Worm (Caenorhabditis elegans): Measurements from ENCODE around the gene M7.8.

Gene M7.8

DNA sequence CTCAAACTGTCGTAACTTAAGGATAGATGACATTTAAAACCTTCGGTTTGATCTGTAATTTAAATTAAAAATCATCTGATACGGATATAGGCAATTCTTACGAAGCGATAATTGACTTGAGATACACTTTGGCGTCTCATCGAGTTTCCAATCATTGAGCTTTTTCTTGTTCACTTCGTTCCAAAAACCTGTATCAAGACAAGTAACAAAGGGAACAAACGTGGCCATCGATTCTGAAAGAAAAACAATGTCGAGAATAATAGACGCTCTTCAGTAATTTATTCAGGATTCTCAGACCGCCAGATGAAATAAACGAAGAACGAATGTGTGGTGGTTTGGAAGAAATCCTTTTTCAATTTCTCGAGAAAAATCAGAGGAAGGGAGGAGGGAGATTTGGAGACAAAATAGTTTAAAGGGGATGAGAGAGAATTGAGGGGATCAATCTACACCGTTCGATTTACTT lies 14.0 kb downstream of the M7.8 start, which contains the start of gene atg-7:
TSS of gene atg-7 (minus strand) at position 233 of the 463 bp plus-strand sequence.
- TF ChIP-seq med-1 (GFP tag; optimal IDR thresholded peaks at IDR 0.05; ENCODE audit: insufficient read depth) (no peak), klf-2 (GFP tag; conservative IDR thresholded peaks at IDR 0.05) (no peak), tab-1 (GFP tag; IDR thresholded peaks at IDR 0.05) (no peak), ref-1 (GFP tag; conservative IDR thresholded peaks at IDR 0.05) (no peak), T22C8.4 (GFP tag; IDR thresholded peaks at IDR 0.05) (no peak), cog-1 (tag; optimal IDR thresholded peaks at IDR 0.05) (no peak), ztf-29 (GFP tag; IDR thresholded peaks at IDR 0.05) (no peak), ztf-23 (GFP tag; IDR thresholded peaks at IDR 0.05) (no peak), flt-1 (GFP tag; IDR thresholded peaks at IDR 0.05) (no peak)

DNA sequence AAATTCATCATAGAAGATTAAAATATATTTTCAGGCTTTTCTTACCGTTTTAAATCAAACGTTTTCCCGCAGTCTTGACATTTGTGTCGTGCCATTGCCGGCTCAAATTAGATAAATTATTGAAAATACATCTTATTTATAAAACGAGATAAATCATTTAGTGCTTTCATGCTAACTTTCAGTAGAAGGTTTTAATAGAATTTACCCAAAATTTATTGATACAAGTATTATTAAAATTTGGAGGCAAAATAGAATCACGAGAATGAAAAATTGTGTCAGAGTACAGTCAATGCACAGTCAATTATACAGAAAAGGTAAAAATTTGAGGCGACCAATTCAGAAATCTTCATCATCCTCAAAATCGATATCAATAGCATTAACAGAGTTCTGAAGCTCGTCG lies 16.4 kb downstream of the M7.8 start, which contains the start of gene Y5F2A.4:
TSS of gene Y5F2A.4 (minus strand) at position 101 of the 400 bp plus-strand sequence.
- TF ChIP-seq cog-1 (tag; optimal IDR thresholded peaks at IDR 0.05) (no peak), ztf-29 (GFP tag; IDR thresholded peaks at IDR 0.05) (no peak), tab-1 (GFP tag; IDR thresholded peaks at IDR 0.05) (no peak), ref-1 (GFP tag; conservative IDR thresholded peaks at IDR 0.05) (no peak), med-1 (GFP tag; optimal IDR thresholded peaks at IDR 0.05; ENCODE audit: insufficient read depth) (no peak), ztf-23 (GFP tag; IDR thresholded peaks at IDR 0.05) (no peak)

DNA sequence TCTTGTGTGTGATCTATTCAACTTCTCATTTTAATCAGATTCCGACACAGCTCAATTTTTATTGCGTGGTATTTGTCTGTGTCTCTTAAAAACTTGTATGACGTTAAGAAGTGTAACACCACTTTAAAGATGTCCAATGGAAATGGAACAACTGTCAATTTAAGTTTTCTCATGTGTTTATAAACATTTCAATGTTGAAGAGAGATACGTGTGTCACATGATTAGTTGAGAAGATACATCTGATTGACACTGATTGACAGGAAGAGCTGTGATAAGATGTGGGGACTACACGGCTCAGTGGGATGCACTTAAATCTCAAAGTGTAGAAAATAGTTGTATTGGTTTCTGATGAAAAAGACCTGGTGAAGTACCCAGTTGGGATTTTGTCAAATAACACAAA lies 26.6 kb downstream of the M7.8 start:
- TF ChIP-seq flt-1 (GFP tag; IDR thresholded peaks at IDR 0.05) (no peak), cog-1 (tag; optimal IDR thresholded peaks at IDR 0.05) (no peak), ztf-29 (GFP tag; IDR thresholded peaks at IDR 0.05) (no peak), ztf-23 (GFP tag; IDR thresholded peaks at IDR 0.05) (no peak), klf-2 (GFP tag; conservative IDR thresholded peaks at IDR 0.05) (no peak), med-1 (GFP tag; optimal IDR thresholded peaks at IDR 0.05; ENCODE audit: insufficient read depth) (no peak), ref-1 (GFP tag; conservative IDR thresholded peaks at IDR 0.05) (no peak)

DNA sequence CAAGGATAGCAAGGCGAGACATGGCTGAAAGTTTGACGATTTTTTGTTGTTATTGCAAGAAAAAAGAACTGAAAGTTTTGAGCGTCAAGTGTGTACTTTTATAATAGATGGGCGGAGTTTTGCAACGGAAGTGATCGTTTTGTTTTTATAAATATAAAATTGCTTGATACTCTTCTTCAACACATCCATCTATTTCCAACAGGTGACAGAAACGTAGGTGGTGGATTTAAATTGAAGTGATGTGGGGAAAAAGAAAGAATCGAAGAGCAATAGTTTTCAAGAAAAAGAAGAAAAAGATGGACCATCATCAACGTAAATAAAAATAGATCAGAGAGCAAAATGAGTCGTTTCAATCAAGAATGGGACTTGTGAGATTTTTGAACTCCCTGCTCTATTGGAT lies 27.9 kb downstream of the M7.8 start, which contains the start of gene ttr-17:
TSS of gene ttr-17 (minus strand) at position 24 of the 400 bp plus-strand sequence.
- TF ChIP-seq ztf-29 (GFP tag; IDR thresholded peaks at IDR 0.05) (no peak), T22C8.4 (GFP tag; IDR thresholded peaks at IDR 0.05) (no peak), tab-1 (GFP tag; IDR thresholded peaks at IDR 0.05) (no peak), med-1 (GFP tag; optimal IDR thresholded peaks at IDR 0.05; ENCODE audit: insufficient read depth) (no peak), ref-1 (GFP tag; conservative IDR thresholded peaks at IDR 0.05) (no peak), cog-1 (tag; optimal IDR thresholded peaks at IDR 0.05) (no peak), flt-1 (GFP tag; IDR thresholded peaks at IDR 0.05) (no peak), klf-2 (GFP tag; conservative IDR thresholded peaks at IDR 0.05) (no peak), ztf-23 (GFP tag; IDR thresholded peaks at IDR 0.05) (no peak)

DNA sequence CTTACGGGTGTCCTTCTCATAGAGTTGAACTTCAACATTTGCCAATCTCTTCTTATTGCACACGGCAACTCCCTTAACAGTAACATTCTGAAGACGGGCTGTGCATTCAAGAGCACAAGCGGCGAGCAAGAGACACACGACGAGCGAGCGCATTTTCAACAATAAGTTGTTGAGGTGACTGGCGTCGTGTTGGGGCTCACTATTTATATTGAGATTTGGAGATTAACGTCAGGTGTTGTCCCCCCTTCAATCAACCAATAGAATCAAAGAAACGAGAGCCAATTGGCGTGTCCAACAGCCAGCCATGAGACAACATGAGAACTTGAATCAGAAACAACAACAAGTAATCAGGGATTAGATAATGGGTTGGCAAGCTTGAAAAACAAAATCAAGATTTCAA lies 30.9 kb downstream of the M7.8 start, which contains the start of gene ttr-16:
TSS of gene ttr-16 (minus strand) at position 176 of the 400 bp plus-strand sequence.
- TF ChIP-seq flt-1 (GFP tag; IDR thresholded peaks at IDR 0.05) (0 out of 2 replicates have a peak, but pooled peaks have one; percentile 5), ztf-23 (GFP tag; IDR thresholded peaks at IDR 0.05) (no peak)

DNA sequence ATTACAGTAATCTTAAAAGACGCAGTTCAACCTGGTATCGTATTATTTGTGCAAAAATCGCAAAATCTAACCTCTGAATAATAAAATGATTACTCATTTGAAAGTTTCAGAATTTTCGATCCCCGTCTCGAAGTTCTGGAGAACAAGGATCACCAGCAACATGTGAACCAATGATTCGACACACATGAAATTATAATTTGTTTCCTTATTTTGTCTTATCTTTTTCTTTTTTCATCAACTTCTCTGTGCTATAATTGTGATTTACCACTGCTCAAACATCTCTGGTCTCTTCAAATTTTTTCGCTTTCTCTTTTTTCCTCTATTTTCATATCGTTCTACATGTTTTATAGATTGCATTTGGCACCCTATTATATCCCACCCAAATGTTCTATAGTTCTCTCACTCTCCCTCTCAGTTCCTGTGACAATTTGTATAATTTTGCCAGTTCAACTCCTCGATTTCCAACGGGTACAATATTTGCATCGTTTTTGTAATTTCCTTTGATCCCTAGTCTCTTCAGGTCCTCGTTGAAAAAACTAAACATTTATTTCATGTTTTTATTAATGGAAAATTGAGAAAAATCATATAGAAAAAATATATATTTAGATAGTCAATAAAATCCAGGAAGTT lies 31.8 kb downstream of the M7.8 start:
- TF ChIP-seq cog-1 (tag; optimal IDR thresholded peaks at IDR 0.05) (no peak), klf-2 (GFP tag; conservative IDR thresholded peaks at IDR 0.05) (no peak), T22C8.4 (GFP tag; IDR thresholded peaks at IDR 0.05) (no peak), ztf-29 (GFP tag; IDR thresholded peaks at IDR 0.05) (no peak)

DNA sequence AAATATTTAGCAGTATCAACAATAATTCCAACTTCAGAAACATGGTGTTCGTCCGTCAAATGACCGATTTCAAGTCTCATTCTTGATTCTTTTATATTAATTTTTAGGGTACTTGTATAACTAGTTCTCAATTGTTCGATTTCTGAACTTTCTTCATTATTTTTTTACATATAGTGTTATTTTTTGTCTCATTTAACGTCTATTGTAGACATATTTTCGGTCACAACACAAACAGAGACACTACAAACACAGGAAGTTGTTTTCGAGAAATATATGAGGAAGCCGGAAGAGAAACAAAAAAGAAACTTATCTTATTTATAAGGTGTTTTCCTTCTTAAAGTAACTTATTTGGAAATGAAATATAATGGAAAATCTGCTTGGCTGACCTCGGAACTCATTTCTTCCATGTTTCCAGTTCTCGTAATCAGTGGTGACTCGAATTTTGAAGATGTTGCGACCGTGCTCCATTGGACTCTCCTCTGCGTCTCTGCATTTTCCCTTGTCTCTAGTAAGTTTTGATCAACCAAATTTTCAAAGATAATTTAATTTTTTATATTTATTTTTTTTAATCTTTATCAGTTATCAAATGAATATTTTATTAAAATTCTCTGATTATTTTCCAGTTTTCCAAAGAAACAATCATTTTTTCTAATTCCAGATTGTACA lies 41.1 kb downstream of the M7.8 start, which contains the start of the genes F36H1.12 and lin-3:
TSS of gene F36H1.12 (minus strand) at position 51 of the 666 bp plus-strand sequence.
TSS of gene lin-3 (plus strand) at position 657 of the 666 bp plus-strand sequence.
- TF ChIP-seq T22C8.4 (GFP tag; IDR thresholded peaks at IDR 0.05), result no peak
- no peak for TF ChIP-seq tab-1 (GFP tag; IDR thresholded peaks at IDR 0.05)
- no peak for TF ChIP-seq ref-1 (GFP tag; conservative IDR thresholded peaks at IDR 0.05)
- TF ChIP-seq klf-2 (GFP tag; conservative IDR thresholded peaks at IDR 0.05), result no peak
- TF ChIP-seq ztf-23 (GFP tag; IDR thresholded peaks at IDR 0.05), result no peak

DNA sequence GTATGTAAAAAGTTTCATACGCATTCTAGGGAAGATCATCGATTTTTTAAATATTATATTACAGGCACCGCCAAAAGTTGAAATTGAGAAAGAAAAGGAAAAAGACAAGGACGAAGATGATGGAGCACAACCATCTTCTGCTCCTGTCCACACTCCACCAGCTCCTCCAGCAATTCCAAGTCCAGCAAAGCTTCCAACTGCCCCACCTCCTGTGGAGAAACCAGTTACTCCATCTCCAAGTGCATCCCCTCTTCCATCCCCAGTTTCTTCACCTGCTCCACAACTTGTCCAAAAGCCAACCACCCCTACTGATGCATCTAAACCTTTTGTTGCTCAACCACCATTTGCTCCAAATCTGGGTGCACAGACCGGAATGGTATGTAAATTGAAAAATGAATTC lies 42.9 kb downstream of the M7.8 start:
- TF ChIP-seq flt-1 (GFP tag; IDR thresholded peaks at IDR 0.05) (no peak), cog-1 (tag; optimal IDR thresholded peaks at IDR 0.05) (no peak), med-1 (GFP tag; optimal IDR thresholded peaks at IDR 0.05; ENCODE audit: insufficient read depth) (no peak), ztf-23 (GFP tag; IDR thresholded peaks at IDR 0.05) (no peak), klf-2 (GFP tag; conservative IDR thresholded peaks at IDR 0.05) (no peak), ztf-29 (GFP tag; IDR thresholded peaks at IDR 0.05) (no peak), tab-1 (GFP tag; IDR thresholded peaks at IDR 0.05) (no peak), ref-1 (GFP tag; conservative IDR thresholded peaks at IDR 0.05) (no peak), T22C8.4 (GFP tag; IDR thresholded peaks at IDR 0.05) (no peak)

DNA sequence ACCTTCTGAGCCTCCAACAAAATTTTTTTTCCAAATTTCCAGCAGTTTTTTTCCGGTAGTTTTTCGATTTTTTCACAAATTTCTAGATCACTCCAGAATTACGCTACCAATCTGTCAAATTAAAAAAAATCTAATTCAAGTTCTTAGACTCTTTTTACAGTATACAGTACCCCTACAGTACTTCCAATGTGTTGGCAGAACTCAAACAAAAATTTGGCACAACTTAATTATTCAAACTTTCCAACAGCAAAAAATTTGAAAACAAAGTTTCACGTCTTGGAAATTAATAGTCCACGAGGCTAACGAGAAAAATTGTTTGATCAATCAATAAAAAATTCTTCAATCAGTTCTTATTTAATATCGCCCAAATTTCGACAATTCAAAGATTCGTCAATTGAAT lies 45.1 kb downstream of the M7.8 start, which contains the start of gene F36H1.3:
TSS of gene F36H1.3 (plus strand) at position 323 of the 400 bp plus-strand sequence.
- TF ChIP-seq med-1 (GFP tag; optimal IDR thresholded peaks at IDR 0.05; ENCODE audit: insufficient read depth) (no peak), klf-2 (GFP tag; conservative IDR thresholded peaks at IDR 0.05) (no peak), cog-1 (tag; optimal IDR thresholded peaks at IDR 0.05) (no peak), ref-1 (GFP tag; conservative IDR thresholded peaks at IDR 0.05) (no peak), tab-1 (GFP tag; IDR thresholded peaks at IDR 0.05) (no peak), T22C8.4 (GFP tag; IDR thresholded peaks at IDR 0.05) (no peak)

DNA sequence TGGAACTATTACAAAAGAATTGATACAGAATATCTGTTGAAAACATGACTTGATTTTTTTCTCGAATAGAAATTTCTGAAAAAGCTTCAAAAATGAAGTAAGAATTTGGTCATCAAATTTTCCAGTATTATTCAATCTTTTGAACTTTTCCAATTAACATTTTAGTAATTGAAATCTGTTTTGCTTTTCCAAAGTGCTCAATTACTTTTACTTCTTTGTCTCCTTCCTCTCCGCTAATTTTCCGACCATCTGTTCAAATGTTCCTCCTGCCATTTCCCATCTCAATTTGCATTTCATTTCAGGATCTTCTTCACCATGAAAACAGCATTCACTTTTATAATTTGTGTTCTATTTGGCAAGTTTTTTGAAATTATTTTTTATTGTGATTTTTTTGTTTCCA lies 46.0 kb downstream of the M7.8 start, which contains the start of gene F36H1.11:
TSS of gene F36H1.11 (plus strand) at position 301 of the 400 bp plus-strand sequence.
- TF ChIP-seq klf-2 (GFP tag; conservative IDR thresholded peaks at IDR 0.05) (no peak), ztf-29 (GFP tag; IDR thresholded peaks at IDR 0.05) (no peak), cog-1 (tag; optimal IDR thresholded peaks at IDR 0.05) (no peak), tab-1 (GFP tag; IDR thresholded peaks at IDR 0.05) (no peak), ztf-23 (GFP tag; IDR thresholded peaks at IDR 0.05) (no peak), T22C8.4 (GFP tag; IDR thresholded peaks at IDR 0.05) (no peak), ref-1 (GFP tag; conservative IDR thresholded peaks at IDR 0.05) (no peak), med-1 (GFP tag; optimal IDR thresholded peaks at IDR 0.05; ENCODE audit: insufficient read depth) (no peak), flt-1 (GFP tag; IDR thresholded peaks at IDR 0.05) (no peak)
